In the genomic region with DNA sequence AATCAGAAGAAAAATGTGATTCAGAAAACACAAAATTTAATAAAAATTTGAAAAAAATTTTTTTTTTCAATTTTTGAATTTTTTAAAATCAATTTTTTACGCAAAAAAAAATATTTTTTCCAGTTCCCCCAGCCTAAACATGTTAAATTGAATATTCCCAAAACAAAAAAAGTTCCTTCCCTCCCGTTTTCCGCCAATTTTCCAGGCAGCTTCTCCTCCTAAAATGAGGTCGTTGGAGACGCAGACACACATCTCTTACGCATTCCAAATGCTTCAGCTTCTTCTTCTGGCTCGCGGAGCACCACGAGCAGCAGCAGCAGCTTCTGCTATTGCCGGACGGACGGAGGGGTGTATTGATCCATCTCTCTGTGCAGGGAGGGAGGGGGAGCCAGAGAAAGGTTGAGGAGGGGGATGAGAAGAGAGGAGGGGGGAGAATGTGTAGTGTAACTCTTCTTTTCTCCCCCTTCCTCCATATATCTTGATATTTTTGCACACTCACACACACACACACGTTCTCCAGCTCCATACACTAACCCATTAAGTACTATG, we compare ENCODE assay signal across 4 worm cellular contexts.
A peak's percentile ranks its signal among the peaks of the same experiment; 100 is the strongest.
TF ChIP-seq lines count a peak whose summit lies in the region.

No protein-coding gene starts in this region.

TF ChIP-seq in whole organism, L2 larva, 48 proteins besides CTCF, POLR2A, EP300 and RAD21:
- TF ChIP-seq nhr-11 (tag; optimal IDR thresholded peaks at IDR 0.05; lab: Kevin White, UChicago) (no peak), snpc-4 (tag; optimal IDR thresholded peaks at IDR 0.05; lab: Kevin White, UChicago) (peak; percentile 62), zag-1 (tag; optimal IDR thresholded peaks at IDR 0.05; lab: Kevin White, UChicago) (peak; percentile 67), F13H6.1 (tag; optimal IDR thresholded peaks at IDR 0.05; lab: Kevin White, UChicago) (peak; percentile 6), unc-55 (GFP tag; optimal IDR thresholded peaks at IDR 0.05; lab: Kevin White, UChicago) (peak; percentile 76), aly-2 (tag; optimal IDR thresholded peaks at IDR 0.05; lab: Kevin White, UChicago) (no peak), lin-39 (tag; optimal IDR thresholded peaks at IDR 0.05; lab: Kevin White, UChicago) (no peak), unc-39 (tag; optimal IDR thresholded peaks at IDR 0.05; lab: Kevin White, UChicago) (peak; percentile 31), lsy-2 (tag; optimal IDR thresholded peaks at IDR 0.05; lab: Kevin White, UChicago) (peak in 1 of 2 experiments; percentile 64), R02D3.7 (tag; optimal IDR thresholded peaks at IDR 0.05; lab: Kevin White, UChicago) (no peak), crh-2 (tag; optimal IDR thresholded peaks at IDR 0.05; lab: Kevin White, UChicago) (no peak), sma-3 (GFP tag; optimal IDR thresholded peaks at IDR 0.05; lab: Kevin White, UChicago) (no peak), mdl-1 (tag; optimal IDR thresholded peaks at IDR 0.05; lab: Kevin White, UChicago) (peak in 1 of 2 experiments; percentile 55), ZK546.5 (tag; optimal IDR thresholded peaks at IDR 0.05; lab: Kevin White, UChicago) (no peak), nhr-129 (tag; optimal IDR thresholded peaks at IDR 0.05; lab: Kevin White, UChicago) (peak; percentile 52), C34F6.9 (tag; optimal IDR thresholded peaks at IDR 0.05; lab: Kevin White, UChicago) (peak; percentile 69), nhr-6 (tag; optimal IDR thresholded peaks at IDR 0.05; lab: Kevin White, UChicago) (no peak), nhr-21 (tag; optimal IDR thresholded peaks at IDR 0.05; lab: Kevin White, UChicago) (no peak), unc-62 (GFP tag; optimal IDR thresholded peaks at IDR 0.05; lab: Kevin White, UChicago) (no peak)

TF ChIP-seq in whole organism, L4 larva, 104 proteins besides CTCF, POLR2A, EP300 and RAD21:
- peak; percentile 90 for TF ChIP-seq set-16 (GFP tag; IDR thresholded peaks at IDR 0.05; lab: Robert Waterston, UW)
- TF ChIP-seq rbr-2 (tag; optimal IDR thresholded peaks at IDR 0.05; lab: Kevin White, UChicago), result peak; percentile 28
- no peak for TF ChIP-seq T26A8.4 (GFP tag; IDR thresholded peaks at IDR 0.05; lab: Robert Waterston, UW)
- 0 out of 2 replicates have a peak, but pooled peaks have one; percentile 41 for TF ChIP-seq madf-9 (GFP tag; conservative IDR thresholded peaks at IDR 0.05; lab: Robert Waterston, UW)
- TF ChIP-seq aha-1 (tag; lab: Kevin White, UChicago), result peak; percentile 86
- TF ChIP-seq ama-1 (optimal IDR thresholded peaks at IDR 0.05; lab: Kevin White, UChicago), result no peak
- peak; percentile 16 for TF ChIP-seq ceh-28 (tag; optimal IDR thresholded peaks at IDR 0.05; lab: Kevin White, UChicago)
- TF ChIP-seq nhr-11 (tag; optimal IDR thresholded peaks at IDR 0.05; lab: Kevin White, UChicago), result peak; percentile 27
- peak; percentile 3 for TF ChIP-seq nhr-28 (tag; optimal IDR thresholded peaks at IDR 0.05; lab: Kevin White, UChicago)
- TF ChIP-seq ctbp-1 (GFP tag; IDR thresholded peaks at IDR 0.05; lab: Robert Waterston, UW), result peak; percentile 78
- peak in 1 of 2 experiments; percentile 98 for TF ChIP-seq unc-62 (GFP tag; optimal IDR thresholded peaks at IDR 0.05 in 1 of 2; lab: Kevin White, UChicago)
- no peak for TF ChIP-seq unc-62 (tag; optimal IDR thresholded peaks at IDR 0.05; lab: Kevin White, UChicago)
- TF ChIP-seq ceh-32 (tag; optimal IDR thresholded peaks at IDR 0.05; lab: Kevin White, UChicago; ENCODE audit: poor library complexity), result no peak
- TF ChIP-seq hlh-11 (tag; optimal IDR thresholded peaks at IDR 0.05; lab: Kevin White, UChicago), result no peak
- TF ChIP-seq hlh-30 (tag; optimal IDR thresholded peaks at IDR 0.05; lab: Kevin White, UChicago; ENCODE audit: insufficient read depth), result peak; percentile 52
- TF ChIP-seq ZK546.5 (tag; optimal IDR thresholded peaks at IDR 0.05; lab: Kevin White, UChicago), result no peak
- peak in 1 of 2 experiments; percentile 40 for TF ChIP-seq lsy-2 (tag; optimal IDR thresholded peaks at IDR 0.05; lab: Kevin White, UChicago)
- peak; percentile 60 for TF ChIP-seq mep-1 (tag; optimal IDR thresholded peaks at IDR 0.05; lab: Kevin White, UChicago)
- peak in 1 of 2 experiments; percentile 45 for TF ChIP-seq mdl-1 (tag; optimal IDR thresholded peaks at IDR 0.05; lab: Kevin White, UChicago)
- peak; percentile 40 for TF ChIP-seq fkh-10 (GFP tag; optimal IDR thresholded peaks at IDR 0.05; lab: Kevin White, UChicago)
- TF ChIP-seq F37D6.2 (tag; optimal IDR thresholded peaks at IDR 0.05; lab: Kevin White, UChicago), result peak; percentile 13
- peak; percentile 66 for TF ChIP-seq hmg-1.1 (GFP tag; IDR thresholded peaks at IDR 0.05; lab: Robert Waterston, UW)
TF ChIP-seq in whole organism, L4 larva: peak in this region for 16.

TF ChIP-seq in whole organism, late embryonic, 69 proteins besides CTCF, POLR2A, EP300 and RAD21:
- peak; percentile 75 for TF ChIP-seq nfya-1 (tag; optimal IDR thresholded peaks at IDR 0.05; lab: Kevin White, UChicago)
- peak; percentile 29 for TF ChIP-seq ceh-31 (tag; optimal IDR thresholded peaks at IDR 0.05; lab: Kevin White, UChicago)
- TF ChIP-seq pros-1 (tag; optimal IDR thresholded peaks at IDR 0.05; lab: Kevin White, UChicago), result peak; percentile 4
- TF ChIP-seq ttx-3 (tag; optimal IDR thresholded peaks at IDR 0.05; lab: Kevin White, UChicago), result no peak
- TF ChIP-seq ceh-48 (tag; optimal IDR thresholded peaks at IDR 0.05; lab: Kevin White, UChicago), result peak; percentile 86
- TF ChIP-seq nhr-232 (tag; optimal IDR thresholded peaks at IDR 0.05; lab: Kevin White, UChicago), result no peak
- TF ChIP-seq ceh-19 (GFP tag; optimal IDR thresholded peaks at IDR 0.05; lab: Kevin White, UChicago), result peak; percentile 20
- peak; percentile 66 for TF ChIP-seq unc-42 (tag; optimal IDR thresholded peaks at IDR 0.05; lab: Kevin White, UChicago)
- no peak for TF ChIP-seq sox-2 (GFP tag; IDR thresholded peaks at IDR 0.05; lab: Robert Waterston, UW)
- no peak for TF ChIP-seq tbx-2 (tag; optimal IDR thresholded peaks at IDR 0.05; lab: Kevin White, UChicago)
- TF ChIP-seq unc-86 (tag; optimal IDR thresholded peaks at IDR 0.05; lab: Kevin White, UChicago), result peak; percentile 6
- TF ChIP-seq hlh-15 (tag; optimal IDR thresholded peaks at IDR 0.05; lab: Kevin White, UChicago), result no peak

TF ChIP-seq in whole organism, mixed stage, embryonic, 35 proteins besides CTCF, POLR2A, EP300 and RAD21:
- no peak for TF ChIP-seq sptf-1 (tag; optimal IDR thresholded peaks at IDR 0.05; lab: Kevin White, UChicago)
- TF ChIP-seq drap-1 (GFP tag; optimal IDR thresholded peaks at IDR 0.05; lab: Kevin White, UChicago), result peak; percentile 71
- TF ChIP-seq unc-62 (GFP tag; optimal IDR thresholded peaks at IDR 0.05; lab: Kevin White, UChicago), result peak; percentile 19
- no peak for TF ChIP-seq nhr-237 (tag; optimal IDR thresholded peaks at IDR 0.05; lab: Kevin White, UChicago)
- TF ChIP-seq unc-39 (tag; optimal IDR thresholded peaks at IDR 0.05; lab: Kevin White, UChicago), result no peak
- no peak for TF ChIP-seq nhr-2 (tag; optimal IDR thresholded peaks at IDR 0.05; lab: Kevin White, UChicago)
- TF ChIP-seq hlh-1 (tag; optimal IDR thresholded peaks at IDR 0.05; lab: Kevin White, UChicago), result peak; percentile 59
- no peak for TF ChIP-seq cnd-1 (tag; optimal IDR thresholded peaks at IDR 0.05; lab: Kevin White, UChicago)
- TF ChIP-seq sem-2 (GFP tag; optimal IDR thresholded peaks at IDR 0.05; lab: Kevin White, UChicago), result no peak
- TF ChIP-seq blmp-1 (tag; optimal IDR thresholded peaks at IDR 0.05; lab: Kevin White, UChicago), result no peak
- TF ChIP-seq nhr-76 (tag; optimal IDR thresholded peaks at IDR 0.05; lab: Kevin White, UChicago), result no peak
- TF ChIP-seq ces-1 (GFP tag; optimal IDR thresholded peaks at IDR 0.05; lab: Kevin White, UChicago), result peak; percentile 45
- TF ChIP-seq M03D4.4 (tag; optimal IDR thresholded peaks at IDR 0.05; lab: Kevin White, UChicago), result peak; percentile 26
- no peak for TF ChIP-seq flh-1 (GFP tag; optimal IDR thresholded peaks at IDR 0.05; lab: Kevin White, UChicago)
- TF ChIP-seq unc-120 (tag; optimal IDR thresholded peaks at IDR 0.05; lab: Kevin White, UChicago; ENCODE audit: poor library complexity, severe bottlenecking), result peak; percentile 90
- TF ChIP-seq mls-2 (tag; optimal IDR thresholded peaks at IDR 0.05; lab: Kevin White, UChicago), result peak; percentile 17
- TF ChIP-seq nhr-28 (tag; optimal IDR thresholded peaks at IDR 0.05; lab: Kevin White, UChicago), result no peak
